Fruit fly (Drosophila melanogaster) whole organism, prepupa: ENCODE data around the gene Srrm1.

Experiments used
- CG10631 ChIP-seq: fragments of 200-800 bp; sonication (Bioruptor generic); optimal IDR thresholded peaks from 2 replicates; lab custom pipeline; 2016; ENCODE audit warnings: missing biosample characterization, missing genetic modification characterization
- CG10669 ChIP-seq: fragments of 200-800 bp; sonication (Bioruptor generic); optimal IDR thresholded peaks from 3 replicates; lab custom pipeline; 2018; ENCODE audit warnings: missing biosample characterization, mild to moderate bottlenecking, missing genetic modification characterization, moderate library complexity
- CG11294 ChIP-seq: fragments of 200-800 bp; sonication (Bioruptor generic); IDR thresholded peaks from 2 replicates; pipeline ENCODE4 v1.3.6; 2022; ENCODE audit warnings: missing biosample characterization, missing genetic modification characterization
- CG15336 ChIP-seq: fragments of 200-800 bp; sonication (Bioruptor generic); IDR thresholded peaks from 2 replicates; pipeline ENCODE4 v1.3.6; 2022; ENCODE audit warnings: missing biosample characterization, missing genetic modification characterization
- CG1621 ChIP-seq: fragments of 200-800 bp; sonication (Bioruptor generic); optimal IDR thresholded peaks from 3 replicates; lab custom pipeline; 2018; ENCODE audit warnings: missing biosample characterization, mild to moderate bottlenecking, missing genetic modification characterization
- CG16779 ChIP-seq: fragments of 200-800 bp; sonication (Bioruptor generic); optimal IDR thresholded peaks from 3 replicates; lab custom pipeline; 2017; ENCODE audit warnings: missing biosample characterization, mild to moderate bottlenecking, missing genetic modification characterization
- CG3032 ChIP-seq: fragments of 200-800 bp; optimal IDR thresholded peaks from 2 replicates; lab custom pipeline; 2019; ENCODE audit warnings: missing biosample characterization, mild to moderate bottlenecking, missing genetic modification characterization, moderate library complexity
- CG31627 ChIP-seq: fragments of 200-800 bp; sonication (Bioruptor generic); optimal IDR thresholded peaks from 3 replicates; lab custom pipeline; 2016; ENCODE audit warnings: missing biosample characterization, missing genetic modification characterization
- CG32006 ChIP-seq: fragments of 200-800 bp; sonication (Bioruptor generic); optimal IDR thresholded peaks from 3 replicates; lab custom pipeline; 2017; ENCODE audit warnings: missing biosample characterization, mild to moderate bottlenecking, missing genetic modification characterization
- CG34406 ChIP-seq: fragments of 200-800 bp; sonication (Bioruptor generic); optimal IDR thresholded peaks from 3 replicates; lab custom pipeline; 2016; ENCODE audit warnings: missing biosample characterization, missing genetic modification characterization
- CG3919 ChIP-seq: fragments of 200-800 bp; sonication (Bioruptor generic); optimal IDR thresholded peaks from 3 replicates; lab custom pipeline; 2016; ENCODE audit warnings: missing biosample characterization, missing genetic modification characterization
- CG4318 ChIP-seq: fragments of 200-800 bp; sonication (Bioruptor generic); optimal IDR thresholded peaks from 3 replicates; lab custom pipeline; 2017; ENCODE audit warnings: missing biosample characterization, mild to moderate bottlenecking, missing genetic modification characterization
- CG6163 ChIP-seq: fragments of 200-800 bp; sonication (Bioruptor generic); IDR thresholded peaks from 3 replicates; pipeline ENCODE4 v1.3.6; 2022; ENCODE audit warnings: missing biosample characterization, missing genetic modification characterization
- CG6276 ChIP-seq: fragments of 200-800 bp; sonication (Bioruptor generic); optimal IDR thresholded peaks from 2 replicates; lab custom pipeline; 2017; ENCODE audit warnings: missing biosample characterization, mild to moderate bottlenecking, missing genetic modification characterization
- CG6792 ChIP-seq: fragments of 200-800 bp; sonication (Bioruptor generic); optimal IDR thresholded peaks from 3 replicates; lab custom pipeline; 2016; ENCODE audit warnings: missing biosample characterization, missing genetic modification characterization
- CG8319 ChIP-seq: fragments of 200-800 bp; sonication (Bioruptor generic); optimal IDR thresholded peaks from 3 replicates; lab custom pipeline; 2016; ENCODE audit warnings: missing biosample characterization, missing genetic modification characterization
- CG8632 ChIP-seq: fragments of 200-800 bp; sonication (Bioruptor generic); optimal IDR thresholded peaks from 3 replicates; lab custom pipeline; 2016; ENCODE audit warnings: missing biosample characterization, missing genetic modification characterization
- Eip78C ChIP-seq: fragments of 200-800 bp; sonication (Bioruptor generic); peaks from one replicate; lab custom pipeline; 2016; ENCODE audit warnings: missing biosample characterization, missing genetic modification characterization
- Eip93F ChIP-seq: fragments of 200-800 bp; sonication (Bioruptor generic); optimal IDR thresholded peaks from 2 replicates; lab custom pipeline; 2016; ENCODE audit warnings: missing biosample characterization, mild to moderate bottlenecking, missing genetic modification characterization
- Ets21C ChIP-seq: fragments of 200-800 bp; sonication (Bioruptor generic); optimal IDR thresholded peaks from 3 replicates; lab custom pipeline; 2016; ENCODE audit warnings: missing biosample characterization, missing genetic modification characterization
- Ets96B ChIP-seq: fragments of 200-800 bp; optimal IDR thresholded peaks from 2 replicates; lab custom pipeline; 2019; ENCODE audit warnings: missing biosample characterization, mild to moderate bottlenecking, missing genetic modification characterization, moderate library complexity
- Gug ChIP-seq: fragments of 200-800 bp; sonication (Bioruptor generic); IDR thresholded peaks from 2 replicates; pipeline ENCODE4 v1.3.6; 2022; ENCODE audit warnings: missing biosample characterization, missing genetic modification characterization
- Hr38 ChIP-seq: sonication (Bioruptor generic); optimal IDR thresholded peaks from 2 replicates; lab custom pipeline; 2016; ENCODE audit warnings: missing biosample characterization, missing genetic modification characterization
- Hr39 ChIP-seq: fragments of 200-800 bp; sonication (Bioruptor generic); optimal IDR thresholded peaks from 2 replicates; lab custom pipeline; 2016; ENCODE audit warnings: missing biosample characterization, missing genetic modification characterization
- Hr4 ChIP-seq: fragments of 200-800 bp; sonication (Bioruptor generic); optimal IDR thresholded peaks from 3 replicates; lab custom pipeline; 2016; ENCODE audit warnings: missing biosample characterization, missing genetic modification characterization
- Lpt ChIP-seq: fragments of 200-800 bp; sonication (Bioruptor generic); optimal IDR thresholded peaks from 3 replicates; lab custom pipeline; 2016; ENCODE audit warnings: missing biosample characterization, missing genetic modification characterization
- Met ChIP-seq: fragments of 200-800 bp; sonication (Bioruptor generic); optimal IDR thresholded peaks from 3 replicates; lab custom pipeline; 2016; ENCODE audit warnings: missing biosample characterization, missing genetic modification characterization
- OdsH ChIP-seq: fragments of 200-800 bp; sonication (Bioruptor generic); optimal IDR thresholded peaks from 3 replicates; lab custom pipeline; 2016; ENCODE audit warnings: missing biosample characterization, missing genetic modification characterization
- Smox ChIP-seq: fragments of 200-800 bp; sonication (Bioruptor generic); optimal IDR thresholded peaks from 3 replicates; lab custom pipeline; 2016; ENCODE audit warnings: missing biosample characterization, missing genetic modification characterization
- Sox15 ChIP-seq: fragments of 200-800 bp; sonication (Bioruptor generic); optimal IDR thresholded peaks from 3 replicates; lab custom pipeline; 2016; ENCODE audit warnings: missing biosample characterization, missing genetic modification characterization
- achi ChIP-seq: fragments of 200-800 bp; sonication (Bioruptor generic); optimal IDR thresholded peaks from 3 replicates; lab custom pipeline; 2016; ENCODE audit warnings: missing biosample characterization, missing genetic modification characterization
- acj6 ChIP-seq: fragments of 200-800 bp; sonication (Bioruptor generic); optimal IDR thresholded peaks from 3 replicates; lab custom pipeline; 2016; ENCODE audit warnings: missing biosample characterization, missing genetic modification characterization
- cyc ChIP-seq: fragments of 200-800 bp; sonication (Bioruptor generic); optimal IDR thresholded peaks from 3 replicates; lab custom pipeline; 2016; ENCODE audit warnings: missing biosample characterization, missing genetic modification characterization
- dsx ChIP-seq: fragments of 200-800 bp; optimal IDR thresholded peaks from 3 replicates; lab custom pipeline; 2019; ENCODE audit warnings: missing biosample characterization, mild to moderate bottlenecking, missing genetic modification characterization, moderate library complexity; ENCODE audit not compliant: poor library complexity, severe bottlenecking
- esn ChIP-seq: fragments of 200-800 bp; sonication (Bioruptor generic); optimal IDR thresholded peaks from 2 replicates; lab custom pipeline; 2016; ENCODE audit warnings: missing biosample characterization, mild to moderate bottlenecking, missing genetic modification characterization, moderate library complexity
- fd59A ChIP-seq: fragments of 200-800 bp; sonication (Bioruptor generic); optimal IDR thresholded peaks from 2 replicates; lab custom pipeline; 2017; ENCODE audit warnings: missing biosample characterization, mild to moderate bottlenecking, missing genetic modification characterization, missing genetic modification reagents
- fd85E ChIP-seq: fragments of 200-800 bp; sonication (Bioruptor generic); optimal IDR thresholded peaks from 3 replicates; lab custom pipeline; 2016; ENCODE audit warnings: missing biosample characterization, missing genetic modification characterization
- fkh ChIP-seq: fragments of 200-800 bp; sonication (Bioruptor generic); optimal IDR thresholded peaks from 3 replicates; lab custom pipeline; 2017; ENCODE audit warnings: missing biosample characterization, mild to moderate bottlenecking, missing genetic modification characterization, moderate library complexity
- lz ChIP-seq: fragments of 200-800 bp; sonication (Bioruptor generic); optimal IDR thresholded peaks from 3 replicates; lab custom pipeline; 2016; ENCODE audit warnings: missing biosample characterization, missing genetic modification characterization
- pdm3 ChIP-seq: fragments of 200-800 bp; sonication (Bioruptor generic); optimal IDR thresholded peaks from 3 replicates; lab custom pipeline; 2016; ENCODE audit warnings: missing biosample characterization, missing genetic modification characterization
- spab ChIP-seq: fragments of 200-800 bp; sonication (Bioruptor generic); optimal IDR thresholded peaks from 2 replicates; lab custom pipeline; 2017; ENCODE audit warnings: missing biosample characterization, mild to moderate bottlenecking, missing genetic modification characterization, missing genetic modification reagents
- ss ChIP-seq, 2 experiments: fragments of 200-800 bp; sonication (Bioruptor generic); optimal IDR thresholded peaks; 2 replicates in 1 of 2; 3 replicates in 1 of 2; lab custom pipeline; 2017 to 2018; ENCODE audit warnings: mild to moderate bottlenecking in 2 of 2, missing biosample characterization in 2 of 2, missing genetic modification characterization in 2 of 2, moderate library complexity in 1 of 2
- svp ChIP-seq: fragments of 200-800 bp; sonication (Bioruptor generic); peaks from one replicate; lab custom pipeline; 2016; ENCODE audit warnings: missing biosample characterization, missing genetic modification characterization
- vri ChIP-seq: fragments of 200-800 bp; sonication (Bioruptor generic); optimal IDR thresholded peaks from 3 replicates; lab custom pipeline; 2016; ENCODE audit warnings: missing biosample characterization, mild to moderate bottlenecking, missing genetic modification characterization

The Srrm1 gene

dm6 chr3L:13030055-13030634 is 6.5 kb upstream of the Srrm1 start (continued):
- TF ChIP-seq CG4318 = no peak
- no peak for TF ChIP-seq CG6276 (GFP tag; lab: Kevin White, UChicago)
- TF ChIP-seq CG3919 (GFP tag; lab: Kevin White, UChicago) = no peak
- TF ChIP-seq Eip93F (GFP tag; lab: Kevin White, UChicago) = no peak
- no peak for TF ChIP-seq Gug (GFP tag; lab: Robert Waterston, UW)
- TF ChIP-seq vri (GFP tag; lab: Kevin White, UChicago) = no peak
- no peak for TF ChIP-seq cyc (GFP tag; lab: Kevin White, UChicago)
- peak; percentile 54 for TF ChIP-seq svp (GFP tag; lab: Kevin White, UChicago)
- TF ChIP-seq fd85E = no peak
- TF ChIP-seq CG31627 (GFP tag; lab: Kevin White, UChicago) = peak; percentile 1
- peak; percentile 2 for TF ChIP-seq Hr4 (GFP tag; lab: Kevin White, UChicago)
- no peak for TF ChIP-seq Sox15 (GFP tag; lab: Kevin White, UChicago)
- no peak for TF ChIP-seq ss (GFP tag; optimal IDR thresholded peaks at IDR 0.05; lab: Kevin White, UChicago)
- no peak for TF ChIP-seq CG8632 (GFP tag; lab: Kevin White, UChicago)
- no peak for TF ChIP-seq CG8319 (GFP tag; lab: Kevin White, UChicago)
- TF ChIP-seq Ets21C (GFP tag; lab: Kevin White, UChicago) = no peak
- no peak for TF ChIP-seq spab (GFP tag; lab: Kevin White, UChicago)
- no peak for TF ChIP-seq Hr39 (GFP tag; lab: Kevin White, UChicago)
- TF ChIP-seq Ets96B (tag; lab: Kevin White, UChicago) = peak; percentile 22
- peak; percentile 7 for TF ChIP-seq dsx (GFP tag; lab: Kevin White, UChicago)
- no peak for TF ChIP-seq CG6163 (GFP tag; lab: Robert Waterston, UW)
- no peak for TF ChIP-seq CG15336 (GFP tag; lab: Robert Waterston, UW)
- no peak for TF ChIP-seq OdsH (GFP tag; lab: Kevin White, UChicago)

- TF ChIP-seq CG3919 (GFP tag; lab: Kevin White, UChicago) (no peak), CG1621 (tag; lab: Kevin White, UChicago) (no peak), achi (GFP tag; lab: Kevin White, UChicago) (no peak), Smox (GFP tag; lab: Kevin White, UChicago) (no peak), ss (GFP tag; optimal IDR thresholded peaks at IDR 0.05; lab: Kevin White, UChicago) (no peak), CG31627 (GFP tag; lab: Kevin White, UChicago) (no peak), CG6276 (GFP tag; lab: Kevin White, UChicago) (no peak), Gug (GFP tag; lab: Robert Waterston, UW) (no peak), CG6163 (GFP tag; lab: Robert Waterston, UW) (no peak), svp (GFP tag; lab: Kevin White, UChicago) (no peak)
These were observed 5.3 kb upstream of the Srrm1 start for dm6 chr3L:13031326-13031725.

- no peak for TF ChIP-seq CG10669 (GFP tag; lab: Kevin White, UChicago)
- TF ChIP-seq dsx (GFP tag; lab: Kevin White, UChicago) = no peak
- TF ChIP-seq CG10631 (GFP tag; lab: Kevin White, UChicago) = peak; percentile 42
- peak; percentile 89 for TF ChIP-seq svp (GFP tag; lab: Kevin White, UChicago)
- TF ChIP-seq CG1621 (tag; lab: Kevin White, UChicago) = no peak
- no peak for TF ChIP-seq fd59A
- TF ChIP-seq CG34406 (GFP tag; lab: Kevin White, UChicago) = peak; percentile 5
- peak; percentile 54 for TF ChIP-seq Eip78C (GFP tag; lab: Kevin White, UChicago)
- TF ChIP-seq Hr39 (GFP tag; lab: Kevin White, UChicago) = peak; percentile 3
- TF ChIP-seq CG3032 (tag; lab: Kevin White, UChicago) = peak; percentile 33
- no peak for TF ChIP-seq CG8319 (GFP tag; lab: Kevin White, UChicago)
- TF ChIP-seq CG6792 (GFP tag; lab: Kevin White, UChicago) = peak; percentile 11
- peak; percentile 86 for TF ChIP-seq fkh (GFP tag; lab: Kevin White, UChicago)
- peak; percentile 33 for TF ChIP-seq pdm3 (GFP tag; lab: Kevin White, UChicago)
- TF ChIP-seq CG16779 (tag; lab: Kevin White, UChicago) = no peak
- peak; percentile 5 for TF ChIP-seq CG31627 (GFP tag; lab: Kevin White, UChicago)
- TF ChIP-seq CG6276 (GFP tag; lab: Kevin White, UChicago) = peak; percentile 5
- peak; percentile 18 for TF ChIP-seq Lpt (GFP tag; lab: Kevin White, UChicago)
- peak; percentile 10 for TF ChIP-seq Met (GFP tag; lab: Kevin White, UChicago)
- TF ChIP-seq CG11294 = no peak
- TF ChIP-seq cyc (GFP tag; lab: Kevin White, UChicago) = no peak
- TF ChIP-seq acj6 (GFP tag; lab: Kevin White, UChicago) = peak; percentile 41
- TF ChIP-seq esn (GFP tag; lab: Kevin White, UChicago) = peak; percentile 66
- peak; percentile 59 for TF ChIP-seq CG32006 (GFP tag; lab: Kevin White, UChicago)
- TF ChIP-seq Hr38 = no peak
- peak; percentile 18 for TF ChIP-seq lz
These were observed 4.3 kb upstream of the Srrm1 start for dm6 chr3L:13032085-13032914.
